Worm (Caenorhabditis elegans) whole organism, L4 larva: ENCODE data around the gene nhr-109.

ENCODE experiments used
- F10B5.3 ChIP-seq: sonication (generic microtip); optimal IDR thresholded peaks from 2 replicates; lab custom pipeline; 2016; ENCODE audit warnings: mild to moderate bottlenecking, missing genetic modification characterization, missing compliant biosample characterization
- F26F4.8 ChIP-seq: fragments of 200-800 bp; sonication (Bioruptor generic); conservative IDR thresholded peaks from 2 replicates; pipeline ENCODE4 v1.3.6; 2022; ENCODE audit warnings: missing genetic modification characterization, missing compliant biosample characterization
- F44E2.7 ChIP-seq: fragments of 200-800 bp; sonication (Bioruptor generic); IDR thresholded peaks from 2 replicates; pipeline ENCODE4 v2.1.2; 2022; ENCODE audit warnings: missing genetic modification characterization, missing compliant biosample characterization
- F49E8.2 ChIP-seq: sonication (generic microtip); optimal IDR thresholded peaks from 2 replicates; lab custom pipeline; 2016; ENCODE audit warnings: missing compliant biosample characterization, mild to moderate bottlenecking, missing genetic modification characterization, borderline replicate concordance
- R02D3.7 ChIP-seq: fragments of 150-350 bp; sonication (generic microtip); optimal IDR thresholded peaks from 3 replicates; lab custom pipeline; 2014; ENCODE audit warnings: missing biosample characterization, missing genetic modification characterization
- Y105C5A.15 ChIP-seq: fragments of 200-800 bp; sonication (Bioruptor generic); IDR thresholded peaks from 2 replicates; pipeline ENCODE4 v1.3.6; 2022; ENCODE audit warnings: missing genetic modification characterization, missing compliant biosample characterization
- Y48G9A.11 ChIP-seq: fragments of 200-800 bp; sonication (Bioruptor generic); IDR thresholded peaks from 2 replicates; pipeline ENCODE4 v1.3.6; 2022; ENCODE audit warnings: missing genetic modification reagents, missing genetic modification characterization, missing compliant biosample characterization
- Y5F2A.4 ChIP-seq: fragments of 200-800 bp; sonication (Bioruptor generic); optimal IDR thresholded peaks from 2 replicates; lab custom pipeline; 2018; ENCODE audit warnings: mild to moderate bottlenecking, missing genetic modification characterization, missing compliant biosample characterization
- ZK337.2 ChIP-seq: fragments of 200-800 bp; sonication (Bioruptor generic); IDR thresholded peaks from 2 replicates; pipeline ENCODE4 v1.3.6; 2022; ENCODE audit warnings: missing genetic modification reagents, missing genetic modification characterization, missing compliant biosample characterization
- ZK546.5 ChIP-seq, 2 experiments: sonication (generic microtip); optimal IDR thresholded peaks; 2 replicates each; lab custom pipeline; 2017; ENCODE audit warnings: missing biosample characterization in 2 of 2, missing genetic modification characterization in 2 of 2
- aha-1 ChIP-seq: fragments of 150-350 bp; peaks from one replicate; lab custom pipeline; 2014; ENCODE audit warnings: missing biosample characterization, missing genetic modification characterization
- attf-4 ChIP-seq: sonication (generic microtip); optimal IDR thresholded peaks from 3 replicates; lab custom pipeline; 2017; ENCODE audit warnings: missing biosample characterization, missing genetic modification characterization
- ceh-28 ChIP-seq: fragments of 150-350 bp; optimal IDR thresholded peaks from 2 replicates; lab custom pipeline; 2014; ENCODE audit warnings: missing biosample characterization, missing genetic modification reagents, missing genetic modification characterization
- cey-2 ChIP-seq: sonication (generic microtip); optimal IDR thresholded peaks from 3 replicates; lab custom pipeline; 2017; ENCODE audit warnings: missing genetic modification characterization, mild to moderate bottlenecking, missing compliant biosample characterization, antibody characterized with exemption, borderline replicate concordance; ENCODE audit not compliant: insufficient read depth
- ctbp-1 ChIP-seq: fragments of 200-800 bp; sonication (Bioruptor generic); IDR thresholded peaks from 2 replicates; pipeline ENCODE4 v1.3.6; 2022; ENCODE audit warnings: missing genetic modification reagents, missing genetic modification characterization, missing compliant biosample characterization
- daf-19 ChIP-seq: fragments of 200-800 bp; sonication (Bioruptor generic); conservative IDR thresholded peaks from 2 replicates; pipeline ENCODE4 v1.3.6; 2022; ENCODE audit warnings: missing genetic modification characterization, missing compliant biosample characterization
- daf-8 ChIP-seq: fragments of 200-800 bp; sonication (Bioruptor generic); IDR thresholded peaks from 2 replicates; pipeline ENCODE4 v1.3.6; 2022; ENCODE audit warnings: missing genetic modification characterization, missing compliant biosample characterization
- dpl-1 ChIP-seq: fragments of 150-350 bp; optimal IDR thresholded peaks from 2 replicates; lab custom pipeline; 2014; ENCODE audit warnings: missing biosample characterization, missing genetic modification reagents, missing genetic modification characterization
- duxl-1 ChIP-seq: sonication (generic microtip); optimal IDR thresholded peaks from 2 replicates; lab custom pipeline; 2016; ENCODE audit warnings: mild to moderate bottlenecking, missing genetic modification characterization, moderate library complexity, missing compliant biosample characterization; ENCODE audit not compliant: poor library complexity
- egl-43 ChIP-seq: fragments of 200-800 bp; sonication (Bioruptor generic); IDR thresholded peaks from 2 replicates; pipeline ENCODE4 v1.3.6; 2022; ENCODE audit warnings: missing genetic modification reagents, missing genetic modification characterization, missing compliant biosample characterization
- hif-1 ChIP-seq, 2 experiments: sonication (generic microtip); optimal IDR thresholded peaks; 2 replicates each; lab custom pipeline; 2016 to 2017; ENCODE audit warnings: missing compliant biosample characterization in 2 of 2, missing genetic modification characterization in 2 of 2, missing genetic modification reagents in 2 of 2, missing genotype in 2 of 2, mild to moderate bottlenecking in 1 of 2
- hlh-11 ChIP-seq: fragments of 200-800 bp; sonication (Bioruptor generic); optimal IDR thresholded peaks from 2 replicates; lab custom pipeline; 2018; ENCODE audit warnings: mild to moderate bottlenecking, missing genetic modification characterization, missing compliant biosample characterization
- lim-7 ChIP-seq: fragments of 200-800 bp; sonication (Bioruptor generic); IDR thresholded peaks from 2 replicates; pipeline ENCODE4 v1.3.6; 2022; ENCODE audit warnings: missing genetic modification characterization, missing compliant biosample characterization
- lin-1 ChIP-seq: fragments of 200-800 bp; sonication (Bioruptor generic); IDR thresholded peaks from 2 replicates; pipeline ENCODE4 v1.3.6; 2022; ENCODE audit warnings: missing genetic modification reagents, missing genetic modification characterization, missing compliant biosample characterization
- lin-29 ChIP-seq: fragments of 200-800 bp; sonication (Bioruptor generic); IDR thresholded peaks from 2 replicates; pipeline ENCODE4 v1.3.6; 2022; ENCODE audit warnings: missing genetic modification reagents, missing genetic modification characterization, missing compliant biosample characterization
- madf-5 ChIP-seq, 2 experiments: fragments of 200-800 bp; sonication (Bioruptor generic); IDR thresholded peaks; 2 replicates each; pipeline ENCODE4 v1.3.6; 2022; ENCODE audit warnings: missing compliant biosample characterization in 2 of 2, missing genetic modification characterization in 2 of 2
- mdl-1 ChIP-seq, 2 experiments: fragments of 150-350 bp in 1 of 2; sonication (generic microtip) in 1 of 2; optimal IDR thresholded peaks; 2 replicates each; lab custom pipeline; 2014 to 2017; ENCODE audit warnings: missing biosample characterization in 2 of 2, missing genetic modification characterization in 2 of 2
- mdt-29 ChIP-seq: fragments of 200-800 bp; sonication (Bioruptor generic); IDR thresholded peaks from 2 replicates; pipeline ENCODE4 v1.3.6; 2022; ENCODE audit warnings: missing genetic modification reagents, missing genetic modification characterization, missing compliant biosample characterization
- mep-1 ChIP-seq: fragments of 150-350 bp; sonication (generic microtip); optimal IDR thresholded peaks from 3 replicates; lab custom pipeline; 2014; ENCODE audit warnings: missing biosample characterization, missing genetic modification characterization
- mes-2 ChIP-seq: sonication (generic microtip); optimal IDR thresholded peaks from 2 replicates; lab custom pipeline; 2016; ENCODE audit warnings: missing genotype, mild to moderate bottlenecking, missing genetic modification characterization, missing compliant biosample characterization; ENCODE audit not compliant: poor library complexity, severe bottlenecking
- mxl-2 ChIP-seq: fragments of 200-800 bp; sonication (Bioruptor generic); conservative IDR thresholded peaks from 2 replicates; pipeline ENCODE4 v1.3.6; 2022; ENCODE audit warnings: missing genetic modification reagents, missing genetic modification characterization, missing compliant biosample characterization
- mxl-3 ChIP-seq: fragments of 200-800 bp; sonication (Bioruptor generic); optimal IDR thresholded peaks from 2 replicates; lab custom pipeline; 2018; ENCODE audit warnings: mild to moderate bottlenecking, missing genetic modification characterization, missing compliant biosample characterization
- nhr-10 ChIP-seq: fragments of 150-350 bp; optimal IDR thresholded peaks from 2 replicates; lab custom pipeline; 2014; ENCODE audit warnings: missing biosample characterization, missing genetic modification characterization
- nhr-111 ChIP-seq: fragments of 200-800 bp; sonication (Bioruptor generic); optimal IDR thresholded peaks from 2 replicates; lab custom pipeline; 2018; ENCODE audit warnings: mild to moderate bottlenecking, missing genetic modification characterization, missing compliant biosample characterization
- nhr-6 ChIP-seq: fragments of 150-350 bp; optimal IDR thresholded peaks from 2 replicates; lab custom pipeline; 2014; ENCODE audit warnings: missing biosample characterization, missing genetic modification characterization
- skn-1 ChIP-seq: fragments of 150-350 bp; optimal IDR thresholded peaks from 2 replicates; lab custom pipeline; 2014; ENCODE audit warnings: missing biosample characterization, missing genetic modification characterization
- snpc-1.2 ChIP-seq: fragments of 200-800 bp; sonication (Bioruptor generic); IDR thresholded peaks from 2 replicates; pipeline ENCODE4 v1.3.6; 2022; ENCODE audit warnings: missing genetic modification reagents, missing genetic modification characterization, missing compliant biosample characterization
- snpc-4 ChIP-seq: fragments of 150-350 bp; optimal IDR thresholded peaks from 2 replicates; lab custom pipeline; 2014; ENCODE audit warnings: missing biosample characterization, missing genetic modification characterization
- spr-3 ChIP-seq: fragments of 200-800 bp; sonication (Bioruptor generic); optimal IDR thresholded peaks from 2 replicates; lab custom pipeline; 2018; ENCODE audit warnings: mild to moderate bottlenecking, missing genetic modification characterization, missing compliant biosample characterization
- unc-62 ChIP-seq, 3 experiments: fragments of 150-350 bp in 1 of 3; sonication (generic microtip); optimal IDR thresholded peaks in 2 of 3; peaks in 1 of 3; 1 replicate in 1 of 3; 2 replicates in 2 of 3; lab custom pipeline; 2014 to 2017; ENCODE audit warnings: missing biosample characterization in 3 of 3, missing genetic modification characterization in 3 of 3, missing genetic modification reagents in 3 of 3, missing genotype in 1 of 3
- zag-1 ChIP-seq: fragments of 150-350 bp; optimal IDR thresholded peaks from 2 replicates; lab custom pipeline; 2014; ENCODE audit warnings: missing biosample characterization, missing genetic modification characterization
- ztf-11 ChIP-seq: fragments of 150-350 bp; optimal IDR thresholded peaks from 2 replicates; lab custom pipeline; 2014; ENCODE audit warnings: missing biosample characterization, missing genetic modification characterization
- ztf-7 ChIP-seq: fragments of 150-350 bp; optimal IDR thresholded peaks from 2 replicates; lab custom pipeline; 2014; ENCODE audit warnings: missing biosample characterization, missing genetic modification characterization

nhr-109 gene

ce11 chrII:4392526-4393057 is 40.6 kb upstream of the nhr-109 start, which contains the start of gene mlt-7 (continued):
- no peak for TF ChIP-seq lin-1
- peak; percentile 25 for TF ChIP-seq mep-1 (tag; lab: Kevin White, UChicago)
- no peak for TF ChIP-seq snpc-4 (tag; lab: Kevin White, UChicago)
- no peak for TF ChIP-seq mxl-2 (GFP tag; lab: Robert Waterston, UW)
- TF ChIP-seq ceh-28 (tag; lab: Kevin White, UChicago): no peak
- no peak for TF ChIP-seq daf-8
- TF ChIP-seq attf-4 (tag; lab: Kevin White, UChicago): no peak
- no peak for TF ChIP-seq nhr-6 (tag; lab: Kevin White, UChicago)
- no peak for TF ChIP-seq ctbp-1
- TF ChIP-seq hlh-11 (tag; lab: Kevin White, UChicago): no peak
- TF ChIP-seq lim-7: no peak
- TF ChIP-seq F49E8.2 (tag; lab: Kevin White, UChicago): no peak
- TF ChIP-seq F10B5.3 (tag; lab: Kevin White, UChicago): no peak
- TF ChIP-seq daf-19 (GFP tag; lab: Robert Waterston, UW): no peak
- TF ChIP-seq dpl-1 (GFP tag; lab: Kevin White, UChicago): no peak
- no peak for TF ChIP-seq cey-2 (tag; lab: Kevin White, UChicago)

ce11 chrII:4394438-4394837 is 38.7 kb upstream of the nhr-109 start:
- TF ChIP-seq F26F4.8 (GFP tag; lab: Robert Waterston, UW): no peak
- no peak for TF ChIP-seq mdt-29
- TF ChIP-seq hif-1 (tag; optimal IDR thresholded peaks at IDR 0.05; lab: Kevin White, UChicago): no peak
- TF ChIP-seq duxl-1 (tag; lab: Kevin White, UChicago): no peak
- peak; percentile 65 for TF ChIP-seq aha-1 (tag; lab: Kevin White, UChicago)
- TF ChIP-seq mxl-3 (GFP tag; lab: Kevin White, UChicago): peak; percentile 16
- TF ChIP-seq F10B5.3 (tag; lab: Kevin White, UChicago): no peak
- peak in 1 of 2 experiments; percentile 0 for TF ChIP-seq mdl-1 (tag; optimal IDR thresholded peaks at IDR 0.05; lab: Kevin White, UChicago)

- TF ChIP-seq ZK337.2 (GFP tag; lab: Robert Waterston, UW) (no peak), egl-43 (no peak), ztf-11 (tag; lab: Kevin White, UChicago) (no peak), nhr-6 (tag; lab: Kevin White, UChicago) (no peak), snpc-4 (tag; lab: Kevin White, UChicago) (no peak), mxl-3 (GFP tag; lab: Kevin White, UChicago) (no peak), mdt-29 (no peak), unc-62 (GFP tag; optimal IDR thresholded peaks at IDR 0.05 in 1 of 2; lab: Kevin White, UChicago) (peak in 1 of 2 experiments; percentile 17), unc-62 (tag; optimal IDR thresholded peaks at IDR 0.05; lab: Kevin White, UChicago) (no peak), hif-1 (tag; optimal IDR thresholded peaks at IDR 0.05; lab: Kevin White, UChicago) (no peak), ZK546.5 (tag; optimal IDR thresholded peaks at IDR 0.05; lab: Kevin White, UChicago) (no peak), madf-5 (GFP tag; IDR thresholded peaks at IDR 0.05; lab: Robert Waterston, UW) (no peak), aha-1 (tag; lab: Kevin White, UChicago) (peak; percentile 87), F44E2.7 (GFP tag; lab: Robert Waterston, UW) (no peak), Y5F2A.4 (GFP tag; lab: Kevin White, UChicago) (no peak), nhr-111 (GFP tag; lab: Kevin White, UChicago) (no peak), Y48G9A.11 (no peak)
These were observed 27.8 kb upstream of the nhr-109 start, which contains the start of gene ZK430.5 for ce11 chrII:4405358-4405757. ZK430.5 (plus strand) TSS chrII:4405658.

- TF ChIP-seq Y105C5A.15 (GFP tag; lab: Robert Waterston, UW) (no peak), spr-3 (no peak), mes-2 (tag; lab: Kevin White, UChicago) (no peak), R02D3.7 (tag; lab: Kevin White, UChicago) (no peak), lin-29 (GFP tag; lab: Robert Waterston, UW) (no peak), skn-1 (no peak), F26F4.8 (GFP tag; lab: Robert Waterston, UW) (no peak), snpc-1.2 (GFP tag; lab: Robert Waterston, UW) (no peak), ztf-7 (tag; lab: Kevin White, UChicago) (no peak), nhr-10 (tag; lab: Kevin White, UChicago) (no peak), Y48G9A.11 (no peak), zag-1 (no peak)
These were observed 23.5 kb upstream of the nhr-109 start for ce11 chrII:4409650-4410049.
